Fruit fly (Drosophila melanogaster) whole organism, wandering third instar larva: ENCODE results near the gene dwg.

ENCODE experiments used
- Abd-B ChIP-seq: fragments of >200 bp; optimal IDR thresholded peaks from 2 replicates; lab custom pipeline; 2017; ENCODE audit warnings: missing biosample characterization, missing genetic modification characterization
- CG32264 ChIP-seq: fragments of 200-800 bp; sonication (Bioruptor generic); optimal IDR thresholded peaks from 2 replicates; lab custom pipeline; 2016; ENCODE audit warnings: missing biosample characterization, missing genetic modification characterization
- CG9705 ChIP-seq: fragments of 200-800 bp; sonication (Bioruptor generic); optimal IDR thresholded peaks from 2 replicates; lab custom pipeline; 2018; ENCODE audit warnings: missing biosample characterization, mild to moderate bottlenecking, missing genetic modification characterization
- CrebA ChIP-seq: fragments of 200-800 bp; sonication (Bioruptor generic); optimal IDR thresholded peaks from 2 replicates; lab custom pipeline; 2016; ENCODE audit warnings: missing biosample characterization, mild to moderate bottlenecking, missing genetic modification characterization, borderline replicate concordance
- Dif ChIP-seq: fragments of 200-275, 200-300 bp; sonication (Bioruptor generic); optimal IDR thresholded peaks from 2 replicates; lab custom pipeline; 2018; ENCODE audit warnings: missing biosample characterization, missing genetic modification characterization; ENCODE audit not compliant: partially characterized antibody
- GATAd ChIP-seq: sonication (Bioruptor generic); optimal IDR thresholded peaks from 2 replicates; lab custom pipeline; 2016; ENCODE audit warnings: missing biosample characterization, missing genetic modification characterization
- HLH106 ChIP-seq: fragments of 200-800 bp; optimal IDR thresholded peaks from 3 replicates; lab custom pipeline; 2019; ENCODE audit warnings: missing biosample characterization, mild to moderate bottlenecking, missing genetic modification characterization, moderate library complexity
- Hnf4 ChIP-seq: fragments of 200-800 bp; sonication (Bioruptor generic); optimal IDR thresholded peaks from 2 replicates; lab custom pipeline; 2016; ENCODE audit warnings: missing biosample characterization, mild to moderate bottlenecking, missing genetic modification characterization
- Hr78 ChIP-seq: fragments of >200 bp; optimal IDR thresholded peaks from 2 replicates; lab custom pipeline; 2017; ENCODE audit warnings: missing biosample characterization, missing genetic modification characterization
- Hr83 ChIP-seq: fragments of 200-300 bp; sonication (Bioruptor generic); optimal IDR thresholded peaks from 2 replicates; lab custom pipeline; 2016; ENCODE audit warnings: missing biosample characterization, mild to moderate bottlenecking, missing genetic modification characterization, moderate library complexity; ENCODE audit not compliant: poor library complexity, severe bottlenecking
- Jra ChIP-seq: sonication (Bioruptor generic); optimal IDR thresholded peaks from 2 replicates; lab custom pipeline; 2016; ENCODE audit warnings: missing biosample characterization, missing genetic modification characterization
- Mio ChIP-seq: sonication (Bioruptor generic); optimal IDR thresholded peaks from 2 replicates; lab custom pipeline; 2016; ENCODE audit warnings: missing biosample characterization, missing genetic modification characterization
- Myc ChIP-seq: fragments of >200 bp; optimal IDR thresholded peaks from 2 replicates; lab custom pipeline; 2017
- N ChIP-seq: fragments of >200 bp; optimal IDR thresholded peaks from 2 replicates; lab custom pipeline; 2018; ENCODE audit warnings: missing biosample characterization, missing external identifiers, missing genetic modification characterization
- OdsH ChIP-seq: fragments of 200-800 bp; sonication (Bioruptor generic); optimal IDR thresholded peaks from 2 replicates; lab custom pipeline; 2016; ENCODE audit warnings: missing biosample characterization, mild to moderate bottlenecking, missing genetic modification characterization
- Sp1 ChIP-seq: fragments of 200-800 bp; sonication (Bioruptor generic); optimal IDR thresholded peaks from 3 replicates; lab custom pipeline; 2019; ENCODE audit warnings: missing biosample characterization, mild to moderate bottlenecking, missing genetic modification characterization, moderate library complexity
- Vsx2 ChIP-seq: fragments of 200-300, 225-300 bp; sonication (Bioruptor generic); optimal IDR thresholded peaks from 2 replicates; lab custom pipeline; 2018; ENCODE audit warnings: missing biosample characterization, missing genetic modification characterization; ENCODE audit not compliant: partially characterized antibody
- br ChIP-seq: fragments of 200-800 bp; sonication (Bioruptor generic); optimal IDR thresholded peaks from 2 replicates; lab custom pipeline; 2016; ENCODE audit warnings: missing biosample characterization, missing genetic modification characterization
- brk ChIP-seq: fragments of 200-800 bp; sonication (Bioruptor generic); optimal IDR thresholded peaks from 2 replicates; lab custom pipeline; 2016; ENCODE audit warnings: missing biosample characterization, mild to moderate bottlenecking, missing genetic modification characterization
- dl ChIP-seq, 2 experiments: fragments of 175-275, 200-275 bp in 1 of 2; fragments of 200-275 bp in 1 of 2; sonication (Bioruptor generic); optimal IDR thresholded peaks; lab custom pipeline; 2018; ENCODE audit warnings: mild to moderate bottlenecking in 2 of 2, missing biosample characterization in 2 of 2, missing genetic modification characterization in 2 of 2, moderate library complexity in 2 of 2; ENCODE audit not compliant: partially characterized antibody in 2 of 2, insufficient read depth in 1 of 2
- dmrt93B ChIP-seq: fragments of 200-800 bp; sonication (Bioruptor generic); optimal IDR thresholded peaks from 2 replicates; lab custom pipeline; 2018; ENCODE audit warnings: missing biosample characterization, mild to moderate bottlenecking, missing genetic modification characterization
- dsf ChIP-seq: sonication (Bioruptor generic); optimal IDR thresholded peaks from 2 replicates; lab custom pipeline; 2016; ENCODE audit warnings: missing biosample characterization, missing genetic modification characterization, borderline replicate concordance
- ey ChIP-seq: fragments of 200-800 bp; sonication (Bioruptor generic); optimal IDR thresholded peaks from 2 replicates; lab custom pipeline; 2016; ENCODE audit warnings: missing biosample characterization, missing genetic modification characterization
- foxo ChIP-seq, 2 experiments: fragments of 200-800 bp; sonication (Bioruptor generic); optimal IDR thresholded peaks; 2 replicates in 1 of 2; 3 replicates in 1 of 2; lab custom pipeline; 2016 to 2017; ENCODE audit warnings: missing biosample characterization in 2 of 2, missing genetic modification characterization in 2 of 2
- fru ChIP-seq: fragments of 200-800 bp; sonication (Bioruptor generic); optimal IDR thresholded peaks from 3 replicates; lab custom pipeline; 2016; ENCODE audit warnings: missing biosample characterization, mild to moderate bottlenecking, missing genetic modification characterization
- h ChIP-seq: fragments of 200-800 bp; sonication (Bioruptor generic); optimal IDR thresholded peaks from 3 replicates; lab custom pipeline; 2016; ENCODE audit warnings: missing biosample characterization, mild to moderate bottlenecking, missing genetic modification characterization
- jim ChIP-seq: fragments of 175-275, 200-325 bp; sonication (Bioruptor generic); optimal IDR thresholded peaks from 2 replicates; lab custom pipeline; 2016; ENCODE audit warnings: missing biosample characterization, mild to moderate bottlenecking, missing genetic modification characterization
- lola ChIP-seq: fragments of >200 bp; optimal IDR thresholded peaks from 2 replicates; lab custom pipeline; 2017; ENCODE audit warnings: missing biosample characterization, missing genetic modification characterization
- pan ChIP-seq: fragments of >200 bp; optimal IDR thresholded peaks from 2 replicates; lab custom pipeline; 2017
- psq ChIP-seq: fragments of 200-800 bp; sonication (Bioruptor generic); optimal IDR thresholded peaks from 3 replicates; lab custom pipeline; 2017; ENCODE audit warnings: missing biosample characterization, mild to moderate bottlenecking, missing genetic modification characterization, moderate library complexity
- rgr ChIP-seq: fragments of 200-800 bp; sonication (Bioruptor generic); optimal IDR thresholded peaks from 3 replicates; lab custom pipeline; 2016; ENCODE audit warnings: missing biosample characterization, mild to moderate bottlenecking, missing genetic modification characterization
- sage ChIP-seq: fragments of 200-800 bp; sonication (Bioruptor generic); optimal IDR thresholded peaks from 2 replicates; lab custom pipeline; 2016; ENCODE audit warnings: missing biosample characterization, mild to moderate bottlenecking, missing genetic modification characterization
- sv ChIP-seq: fragments of 200-800 bp; sonication (Bioruptor generic); optimal IDR thresholded peaks from 3 replicates; lab custom pipeline; 2016; ENCODE audit warnings: missing biosample characterization, missing genetic modification characterization
- tai ChIP-seq: sonication (Bioruptor generic); optimal IDR thresholded peaks from 2 replicates; lab custom pipeline; 2016; ENCODE audit warnings: missing biosample characterization, missing genetic modification characterization
- usp ChIP-seq: fragments of >200 bp; optimal IDR thresholded peaks from 2 replicates; lab custom pipeline; 2017; ENCODE audit warnings: missing biosample characterization, missing genetic modification characterization
- woc ChIP-seq: sonication (Bioruptor generic); optimal IDR thresholded peaks from 2 replicates; lab custom pipeline; 2016; ENCODE audit warnings: missing biosample characterization, mild to moderate bottlenecking, missing genetic modification characterization

Gene dwg

DNA sequence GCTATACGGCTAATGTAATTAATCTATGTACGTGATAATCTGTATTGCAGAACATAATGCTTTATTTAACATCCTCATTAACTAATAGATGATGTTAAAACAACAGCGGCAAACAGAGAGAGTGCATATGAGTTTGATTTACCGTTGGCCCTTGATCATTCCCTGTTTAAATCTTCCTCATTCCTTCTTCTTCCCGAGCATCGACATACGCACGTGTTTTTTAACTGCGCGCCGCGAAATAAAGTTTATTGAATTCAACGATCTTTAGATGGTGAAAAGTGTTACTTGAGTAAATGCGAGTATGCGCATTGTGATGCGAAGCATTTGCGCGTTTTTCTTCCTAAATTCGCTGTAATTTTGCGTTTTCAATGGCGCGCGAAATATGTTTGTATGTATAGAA lies 12.6 kb downstream of the dwg start, which contains the start of gene kirre:
Gene kirre, plus strand, starts transcription at position 301 of the 400 bp plus-strand sequence.
- no peak for TF ChIP-seq sage (GFP tag; lab: Kevin White, UChicago)
- TF ChIP-seq woc (GFP tag; lab: Kevin White, UChicago), result no peak
- TF ChIP-seq GATAd (GFP tag; lab: Kevin White, UChicago), result no peak
- TF ChIP-seq dsf (GFP tag; lab: Kevin White, UChicago), result no peak
- no peak for TF ChIP-seq Abd-B (GFP tag; lab: Kevin White, UChicago)

DNA sequence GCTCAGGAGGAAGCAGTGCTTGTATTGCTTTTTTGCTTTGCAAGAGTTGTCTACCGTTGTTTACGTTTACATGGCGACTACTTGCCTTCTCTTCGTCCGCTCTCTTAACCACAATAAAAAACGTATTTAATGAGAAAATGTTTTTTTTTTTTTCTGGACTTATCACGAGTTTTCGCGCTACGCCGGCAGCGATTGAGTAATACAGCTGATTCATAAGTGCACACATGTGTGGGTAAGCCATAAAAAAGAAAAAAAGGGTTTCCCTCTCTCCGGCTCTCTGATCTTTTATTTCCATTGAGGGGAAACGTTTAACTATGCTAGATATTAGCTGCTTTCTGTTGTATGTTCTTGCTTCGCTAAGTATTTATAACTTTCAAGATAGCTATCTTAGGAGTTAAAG lies 14.6 kb downstream of the dwg start:
- TF ChIP-seq woc (GFP tag; lab: Kevin White, UChicago) (no peak), dmrt93B (GFP tag; lab: Kevin White, UChicago) (no peak), GATAd (GFP tag; lab: Kevin White, UChicago) (no peak), jim (GFP tag; lab: Kevin White, UChicago) (no peak), h (GFP tag; lab: Kevin White, UChicago) (no peak), Jra (GFP tag; lab: Kevin White, UChicago) (no peak), fru (GFP tag; lab: Kevin White, UChicago) (no peak), Sp1 (GFP tag; lab: Kevin White, UChicago) (no peak), brk (GFP tag; lab: Kevin White, UChicago) (no peak), N (no peak), CrebA (no peak), foxo (GFP tag; optimal IDR thresholded peaks at IDR 0.05; lab: Kevin White, UChicago) (no peak), pan (no peak)

DNA sequence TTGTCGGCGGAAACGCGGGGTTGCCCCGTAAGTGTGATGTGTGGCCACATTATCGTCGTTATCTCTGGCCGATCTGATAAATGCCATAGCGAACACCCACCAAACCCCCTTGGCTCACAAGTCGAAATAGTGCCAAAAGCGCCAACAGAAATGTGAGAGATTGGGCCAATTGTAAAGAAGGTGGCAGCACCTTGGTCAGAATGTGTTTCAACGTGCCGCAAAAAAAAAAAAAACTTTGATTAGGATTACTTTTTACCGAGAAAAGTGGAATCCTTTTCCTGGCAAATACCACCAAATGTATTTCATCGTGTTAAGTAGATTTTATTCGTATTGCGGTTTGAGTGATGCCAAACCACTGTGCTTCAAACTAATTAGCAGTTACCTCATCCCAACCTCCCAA lies 15.5 kb downstream of the dwg start:
- no peak for TF ChIP-seq usp
- TF ChIP-seq Abd-B (GFP tag; lab: Kevin White, UChicago), result no peak
- TF ChIP-seq Vsx2, result no peak
- TF ChIP-seq CG32264, result no peak
- TF ChIP-seq Hr78 (GFP tag; lab: Kevin White, UChicago), result no peak
- TF ChIP-seq GATAd (GFP tag; lab: Kevin White, UChicago), result no peak
- no peak for TF ChIP-seq Jra (GFP tag; lab: Kevin White, UChicago)
- TF ChIP-seq brk (GFP tag; lab: Kevin White, UChicago), result no peak
- no peak for TF ChIP-seq N
- TF ChIP-seq Mio (GFP tag; lab: Kevin White, UChicago), result no peak
- no peak for TF ChIP-seq dmrt93B (GFP tag; lab: Kevin White, UChicago)
- no peak for TF ChIP-seq Dif (GFP tag; lab: Kevin White, UChicago)
- TF ChIP-seq Sp1 (GFP tag; lab: Kevin White, UChicago), result no peak
- peak in 1 of 2 experiments; percentile 75 for TF ChIP-seq foxo (GFP tag; optimal IDR thresholded peaks at IDR 0.05; lab: Kevin White, UChicago)
- no peak for TF ChIP-seq dsf (GFP tag; lab: Kevin White, UChicago)
- TF ChIP-seq sv (GFP tag; lab: Kevin White, UChicago), result peak; percentile 62
- TF ChIP-seq Hr83, result no peak
- no peak for TF ChIP-seq tai (GFP tag; lab: Kevin White, UChicago)
- TF ChIP-seq h (GFP tag; lab: Kevin White, UChicago), result peak; percentile 72
- peak; percentile 54 for TF ChIP-seq br
- peak; percentile 54 for TF ChIP-seq OdsH (GFP tag; lab: Kevin White, UChicago)
- TF ChIP-seq pan, result no peak
- TF ChIP-seq sage (GFP tag; lab: Kevin White, UChicago), result no peak
- peak; percentile 56 for TF ChIP-seq ey
- TF ChIP-seq CG9705, result no peak
- TF ChIP-seq lola, result no peak
- TF ChIP-seq rgr (GFP tag; lab: Kevin White, UChicago), result peak; percentile 70
- no peak for TF ChIP-seq HLH106 (tag; lab: Kevin White, UChicago)
- no peak for TF ChIP-seq Hnf4 (GFP tag; lab: Kevin White, UChicago)
- TF ChIP-seq Myc (lab: Kevin White, UChicago), result no peak
- TF ChIP-seq woc (GFP tag; lab: Kevin White, UChicago), result no peak
- TF ChIP-seq psq (GFP tag; lab: Kevin White, UChicago), result peak; percentile 31
- TF ChIP-seq fru (GFP tag; lab: Kevin White, UChicago), result peak; percentile 55
- TF ChIP-seq jim (GFP tag; lab: Kevin White, UChicago), result no peak
- TF ChIP-seq, all 38 proteins: peak for 9

dm6 chrX:2743601-2744000 lies 16.1 kb downstream of the dwg start:
- TF ChIP-seq dl (GFP tag; optimal IDR thresholded peaks at IDR 0.05; lab: Kevin White, UChicago; ENCODE audit: insufficient read depth in 1 of 2, partially characterized antibody in 2 of 2) (no peak), dsf (GFP tag; lab: Kevin White, UChicago) (no peak), Jra (GFP tag; lab: Kevin White, UChicago) (no peak), Dif (GFP tag; lab: Kevin White, UChicago) (peak; percentile 31), sv (GFP tag; lab: Kevin White, UChicago) (no peak), brk (GFP tag; lab: Kevin White, UChicago) (no peak), pan (no peak), tai (GFP tag; lab: Kevin White, UChicago) (no peak)
